Worm (Caenorhabditis elegans) whole organism, L3 larva: ENCODE results near the gene Y32B12B.8.

ENCODE experiments used
- ZK546.5 ChIP-seq: sonication (generic microtip); optimal IDR thresholded peaks from 2 replicates; lab custom pipeline; 2017; ENCODE audit warnings: missing biosample characterization, missing genetic modification characterization
- aly-2 ChIP-seq: fragments of 150-350 bp; optimal IDR thresholded peaks from 2 replicates; lab custom pipeline; 2014; ENCODE audit warnings: missing biosample characterization, missing genetic modification characterization
- ama-1 ChIP-seq: fragments of 150-350 bp; optimal IDR thresholded peaks from 2 replicates; lab custom pipeline; 2018
- ceh-16 ChIP-seq: sonication (generic microtip); optimal IDR thresholded peaks from 2 replicates; lab custom pipeline; 2017; ENCODE audit warnings: missing biosample characterization, missing genetic modification characterization
- ceh-28 ChIP-seq: fragments of 150-350 bp; optimal IDR thresholded peaks from 2 replicates; lab custom pipeline; 2014; ENCODE audit warnings: missing biosample characterization, missing genetic modification reagents, missing genetic modification characterization
- ceh-82 ChIP-seq: fragments of 150-350 bp; optimal IDR thresholded peaks from 2 replicates; lab custom pipeline; 2014; ENCODE audit warnings: missing biosample characterization, missing genetic modification characterization
- daf-12 ChIP-seq: fragments of 150-350 bp; optimal IDR thresholded peaks from 2 replicates; lab custom pipeline; 2014; ENCODE audit warnings: missing biosample characterization, missing genetic modification reagents, missing genetic modification characterization
- egl-27 ChIP-seq: sonication (generic microtip); optimal IDR thresholded peaks from 4 replicates; lab custom pipeline; 2017; ENCODE audit warnings: missing biosample characterization, missing genetic modification reagents, missing genetic modification characterization
- egl-5 ChIP-seq: fragments of 150-350 bp; optimal IDR thresholded peaks from 2 replicates; lab custom pipeline; 2017; ENCODE audit warnings: missing biosample characterization, missing genetic modification reagents, missing genetic modification characterization, inconsistent platforms
- elt-1 ChIP-seq: fragments of 150-350 bp; optimal IDR thresholded peaks from 2 replicates; lab custom pipeline; 2014; ENCODE audit warnings: missing biosample characterization, missing genetic modification characterization
- elt-2 ChIP-seq: sonication (generic microtip); optimal IDR thresholded peaks from 2 replicates; lab custom pipeline; 2016; ENCODE audit warnings: missing genetic modification reagents, mild to moderate bottlenecking, missing genetic modification characterization, missing compliant biosample characterization
- elt-3 ChIP-seq, 3 experiments: fragments of 150-350 bp in 1 of 3; sonication (generic microtip) in 2 of 3; optimal IDR thresholded peaks; 2 replicates in 2 of 3; 4 replicates in 1 of 3; lab custom pipeline; 2014 to 2017; ENCODE audit warnings: missing biosample characterization in 3 of 3, missing genetic modification characterization in 3 of 3
- eor-1 ChIP-seq, 2 experiments: fragments of 150-350 bp; optimal IDR thresholded peaks; 2 replicates each; lab custom pipeline; 2014 to 2018; ENCODE audit warnings: missing biosample characterization in 2 of 2, missing genetic modification characterization in 2 of 2
- fkh-2 ChIP-seq: fragments of 150-350 bp; optimal IDR thresholded peaks from 2 replicates; lab custom pipeline; 2014; ENCODE audit warnings: missing biosample characterization, missing genetic modification reagents, missing genetic modification characterization
- fos-1 ChIP-seq: fragments of 150-350 bp; optimal IDR thresholded peaks from 2 replicates; lab custom pipeline; 2014; ENCODE audit warnings: missing biosample characterization, missing genetic modification characterization
- lin-15B ChIP-seq: fragments of 150-350 bp; optimal IDR thresholded peaks from 2 replicates; lab custom pipeline; 2014; ENCODE audit warnings: missing biosample characterization, missing genetic modification characterization
- lin-39 ChIP-seq: fragments of 150-350 bp; optimal IDR thresholded peaks from 2 replicates; lab custom pipeline; 2018; ENCODE audit warnings: missing biosample characterization, missing genetic modification reagents, missing genetic modification characterization
- mdl-1 ChIP-seq: fragments of 150-350 bp; optimal IDR thresholded peaks from 2 replicates; lab custom pipeline; 2014; ENCODE audit warnings: missing biosample characterization, missing genetic modification characterization
- mml-1 ChIP-seq: fragments of 150-350 bp; sonication (generic microtip); optimal IDR thresholded peaks from 3 replicates; lab custom pipeline; 2014; ENCODE audit warnings: missing biosample characterization, missing genetic modification characterization
- nhr-11 ChIP-seq: fragments of 150-350 bp; optimal IDR thresholded peaks from 2 replicates; lab custom pipeline; 2014; ENCODE audit warnings: missing biosample characterization, missing genetic modification characterization
- nhr-12 ChIP-seq: fragments of 150-350 bp; optimal IDR thresholded peaks from 2 replicates; lab custom pipeline; 2014; ENCODE audit warnings: missing biosample characterization, missing genetic modification characterization
- nhr-23 ChIP-seq: fragments of 150-350 bp; optimal IDR thresholded peaks from 2 replicates; lab custom pipeline; 2014; ENCODE audit warnings: missing biosample characterization, missing genetic modification reagents, missing genetic modification characterization
- nhr-237 ChIP-seq: fragments of 150-350 bp; optimal IDR thresholded peaks from 2 replicates; lab custom pipeline; 2014; ENCODE audit warnings: missing biosample characterization, missing genetic modification characterization
- nhr-25 ChIP-seq: sonication (generic microtip); optimal IDR thresholded peaks from 2 replicates; lab custom pipeline; 2017; ENCODE audit warnings: missing biosample characterization, missing genetic modification characterization
- nhr-28 ChIP-seq: fragments of 150-350 bp; optimal IDR thresholded peaks from 2 replicates; lab custom pipeline; 2014; ENCODE audit warnings: missing biosample characterization, missing genetic modification characterization
- nhr-43 ChIP-seq: sonication (generic microtip); optimal IDR thresholded peaks from 2 replicates; lab custom pipeline; 2016; ENCODE audit warnings: mild to moderate bottlenecking, missing genetic modification characterization, missing compliant biosample characterization; ENCODE audit not compliant: poor library complexity, severe bottlenecking
- nhr-67 ChIP-seq: fragments of 150-350 bp; optimal IDR thresholded peaks from 2 replicates; lab custom pipeline; 2014; ENCODE audit warnings: missing biosample characterization, missing genetic modification characterization
- pha-4 ChIP-seq: fragments of 150-350 bp; optimal IDR thresholded peaks from 2 replicates; lab custom pipeline; 2014; ENCODE audit warnings: missing biosample characterization, missing genetic modification reagents, missing genetic modification characterization
- pqm-1 ChIP-seq: fragments of 150-350 bp; optimal IDR thresholded peaks from 2 replicates; lab custom pipeline; 2017; ENCODE audit warnings: missing biosample characterization, missing genetic modification characterization, inconsistent platforms
- sea-2 ChIP-seq: fragments of 150-350 bp; sonication (generic microtip); optimal IDR thresholded peaks from 4 replicates; lab custom pipeline; 2014; ENCODE audit warnings: missing biosample characterization, missing genetic modification reagents, missing genetic modification characterization
- skn-1 ChIP-seq: fragments of 150-350 bp; optimal IDR thresholded peaks from 2 replicates; lab custom pipeline; 2014; ENCODE audit warnings: missing biosample characterization, missing genetic modification characterization
- snpc-4 ChIP-seq: fragments of 150-350 bp; optimal IDR thresholded peaks from 2 replicates; lab custom pipeline; 2014; ENCODE audit warnings: missing biosample characterization, missing genetic modification characterization
- unc-39 ChIP-seq: sonication (generic microtip); optimal IDR thresholded peaks from 4 replicates; lab custom pipeline; 2017; ENCODE audit warnings: missing biosample characterization, missing genetic modification characterization
- unc-62 ChIP-seq: fragments of 150-350 bp; sonication (generic microtip); optimal IDR thresholded peaks from 4 replicates; lab custom pipeline; 2014; ENCODE audit warnings: missing biosample characterization, missing genetic modification reagents, missing genetic modification characterization
- ztf-11 ChIP-seq: fragments of 150-350 bp; optimal IDR thresholded peaks from 2 replicates; lab custom pipeline; 2014; ENCODE audit warnings: missing biosample characterization, missing genetic modification characterization
- ztf-4 ChIP-seq: fragments of 150-350 bp; optimal IDR thresholded peaks from 2 replicates; lab custom pipeline; 2014; ENCODE audit warnings: missing biosample characterization, missing genetic modification characterization

The Y32B12B.8 gene

DNA sequence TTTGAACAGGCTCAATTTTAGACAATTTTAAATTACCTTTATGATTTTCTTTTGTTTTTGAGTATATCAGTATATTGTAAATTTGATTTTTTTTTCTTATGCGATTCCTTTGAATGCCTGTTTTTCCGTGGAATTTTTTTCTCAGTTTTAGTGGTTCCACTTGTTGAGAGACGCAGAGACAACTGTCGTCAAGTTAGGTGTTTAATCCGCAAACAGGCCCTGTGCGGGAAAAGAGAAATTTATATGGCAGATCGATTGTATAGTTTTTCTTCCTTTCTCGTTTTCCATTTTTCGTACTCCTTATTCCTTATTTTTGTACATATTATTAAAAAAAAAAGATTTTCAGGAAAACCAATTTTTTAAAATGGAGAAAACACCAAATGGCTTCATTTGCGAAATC lies 36.3 kb upstream of the Y32B12B.8 start, which contains the start of gene F36D3.1 (continued):
- no peak for TF ChIP-seq daf-12 (tag; lab: Kevin White, UChicago)
- TF ChIP-seq mml-1 (tag; lab: Kevin White, UChicago): no peak
- no peak for TF ChIP-seq nhr-28
- no peak for TF ChIP-seq pqm-1 (tag; lab: Kevin White, UChicago)
- TF ChIP-seq lin-15B (tag; lab: Kevin White, UChicago): peak; percentile 64
- TF ChIP-seq nhr-67: no peak
- no peak for TF ChIP-seq egl-27 (tag; lab: Kevin White, UChicago)
- no peak for TF ChIP-seq nhr-43 (tag; lab: Kevin White, UChicago)
- TF ChIP-seq egl-5 (tag; lab: Kevin White, UChicago): no peak
- no peak for TF ChIP-seq nhr-12
- TF ChIP-seq elt-3 (tag; optimal IDR thresholded peaks at IDR 0.05; lab: Kevin White, UChicago): no peak

DNA sequence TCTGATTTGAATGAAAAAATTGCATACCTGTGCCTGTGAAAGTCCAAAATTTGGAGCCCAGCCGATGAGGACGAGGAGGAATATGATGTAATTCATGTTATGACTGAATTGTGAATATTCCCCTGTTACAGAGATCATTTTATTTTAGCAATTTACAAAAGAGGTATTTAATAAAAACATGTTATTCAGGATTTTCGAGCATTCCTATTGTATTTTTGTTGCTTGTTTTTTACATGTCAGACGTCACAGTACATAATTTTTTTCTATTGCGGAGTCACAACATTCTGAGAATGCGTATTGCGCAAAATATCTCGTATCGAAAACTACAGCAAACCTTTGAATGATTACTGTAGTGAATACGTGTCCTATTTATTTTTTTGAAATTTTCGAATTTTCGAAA lies 32.1 kb upstream of the Y32B12B.8 start, which contains the start of gene F36D3.14:
F36D3.14 (minus strand) TSS at position 101 of the 400 bp plus-strand sequence.
- no peak for TF ChIP-seq ztf-11 (tag; lab: Kevin White, UChicago)
- no peak for TF ChIP-seq eor-1 (tag; optimal IDR thresholded peaks at IDR 0.05; lab: Kevin White, UChicago)
- no peak for TF ChIP-seq pha-4 (tag; lab: Kevin White, UChicago)
- no peak for TF ChIP-seq elt-3 (tag; optimal IDR thresholded peaks at IDR 0.05; lab: Kevin White, UChicago)
- TF ChIP-seq daf-12 (tag; lab: Kevin White, UChicago): no peak
- TF ChIP-seq nhr-43 (tag; lab: Kevin White, UChicago): no peak
- no peak for TF ChIP-seq ceh-28 (tag; lab: Kevin White, UChicago)
- TF ChIP-seq lin-39 (tag; lab: Kevin White, UChicago): no peak
- TF ChIP-seq snpc-4 (tag; lab: Kevin White, UChicago): no peak
- TF ChIP-seq unc-39 (tag; lab: Kevin White, UChicago): no peak
- TF ChIP-seq skn-1 (tag; lab: Kevin White, UChicago): no peak
- no peak for TF ChIP-seq ama-1 (lab: Kevin White, UChicago)
- no peak for TF ChIP-seq elt-2 (tag; lab: Kevin White, UChicago)
- TF ChIP-seq, all 47 proteins: peak for 0

DNA sequence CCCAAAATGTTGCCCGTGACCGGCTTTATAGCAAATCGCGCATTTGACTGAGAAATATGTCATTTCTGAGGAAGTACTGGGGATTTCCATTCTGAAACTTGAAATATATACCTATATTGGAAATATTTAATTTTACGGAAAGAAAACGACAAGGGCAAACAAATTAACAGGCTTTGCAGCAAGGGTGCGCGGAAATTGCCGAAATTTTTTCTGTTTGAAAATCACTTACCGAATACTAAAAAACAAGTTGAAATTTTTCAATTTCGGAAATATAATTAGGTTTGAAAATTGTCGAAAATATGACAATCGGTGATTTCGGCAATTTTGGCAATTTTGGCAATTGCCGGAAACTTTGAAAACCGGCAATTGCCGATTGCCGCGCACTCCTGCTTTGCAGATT lies 29.4 kb upstream of the Y32B12B.8 start, which contains the start of gene nhr-54:
nhr-54 (minus strand) TSS at position 101 of the 400 bp plus-strand sequence.
- no peak for TF ChIP-seq egl-27 (tag; lab: Kevin White, UChicago)
- no peak for TF ChIP-seq nhr-25 (tag; lab: Kevin White, UChicago)
- no peak for TF ChIP-seq pha-4 (tag; lab: Kevin White, UChicago)
- no peak for TF ChIP-seq ztf-4 (tag; lab: Kevin White, UChicago)
- TF ChIP-seq fkh-2 (tag; lab: Kevin White, UChicago): no peak
- no peak for TF ChIP-seq nhr-12
- TF ChIP-seq nhr-237 (tag; lab: Kevin White, UChicago): no peak
- TF ChIP-seq elt-3 (tag; optimal IDR thresholded peaks at IDR 0.05; lab: Kevin White, UChicago): no peak
- TF ChIP-seq nhr-23 (tag; lab: Kevin White, UChicago): no peak
- no peak for TF ChIP-seq unc-39 (tag; lab: Kevin White, UChicago)
- TF ChIP-seq elt-1 (tag; lab: Kevin White, UChicago): no peak
- no peak for TF ChIP-seq pqm-1 (tag; lab: Kevin White, UChicago)
- no peak for TF ChIP-seq lin-39 (tag; lab: Kevin White, UChicago)
- TF ChIP-seq daf-12 (tag; lab: Kevin White, UChicago): no peak
- TF ChIP-seq lin-15B (tag; lab: Kevin White, UChicago): no peak
- TF ChIP-seq unc-62 (GFP tag; lab: Kevin White, UChicago): no peak
- no peak for TF ChIP-seq aly-2
- no peak for TF ChIP-seq nhr-11 (tag; lab: Kevin White, UChicago)
- no peak for TF ChIP-seq nhr-67
- no peak for TF ChIP-seq ZK546.5 (tag; lab: Kevin White, UChicago)

DNA sequence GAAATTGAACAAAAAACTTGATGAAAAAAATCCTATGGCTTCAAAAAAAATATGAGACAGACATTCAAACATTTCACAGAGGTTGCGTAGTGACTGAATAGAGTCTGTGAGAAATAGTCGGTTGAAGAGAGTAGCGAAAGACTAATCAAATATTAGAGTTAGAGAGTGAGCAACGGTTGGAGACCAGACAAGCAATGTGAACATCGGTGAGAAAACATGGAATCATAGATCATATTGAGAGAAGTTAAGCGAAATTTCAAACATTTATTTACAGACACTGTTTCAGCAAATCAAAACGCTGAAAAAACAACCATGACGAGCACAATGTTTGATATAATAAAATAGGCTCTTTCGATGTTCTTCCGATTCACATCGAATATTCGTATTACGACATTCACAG lies 28.6 kb upstream of the Y32B12B.8 start:
- TF ChIP-seq snpc-4 (tag; lab: Kevin White, UChicago) (no peak), pha-4 (tag; lab: Kevin White, UChicago) (peak; percentile 49), fos-1 (no peak), mml-1 (tag; lab: Kevin White, UChicago) (no peak), unc-39 (tag; lab: Kevin White, UChicago) (no peak)

ce11 chrV:16508667-16509066 lies 26.6 kb upstream of the Y32B12B.8 start, which contains the start of gene srr-3:
srr-3 (minus strand) TSS chrV:16508767.
- TF ChIP-seq nhr-67 (no peak), ceh-16 (tag; lab: Kevin White, UChicago) (no peak), elt-1 (tag; lab: Kevin White, UChicago) (no peak), snpc-4 (tag; lab: Kevin White, UChicago) (no peak), fos-1 (no peak), ceh-82 (tag; lab: Kevin White, UChicago) (no peak), unc-39 (tag; lab: Kevin White, UChicago) (no peak), egl-27 (tag; lab: Kevin White, UChicago) (no peak), mml-1 (tag; lab: Kevin White, UChicago) (no peak), nhr-25 (tag; lab: Kevin White, UChicago) (no peak), fkh-2 (tag; lab: Kevin White, UChicago) (no peak), sea-2 (GFP tag; lab: Kevin White, UChicago) (no peak), lin-39 (tag; lab: Kevin White, UChicago) (no peak), skn-1 (tag; lab: Kevin White, UChicago) (no peak), mdl-1 (no peak)
- TF ChIP-seq, all 47 proteins: peak for 0
